Worm (Caenorhabditis elegans): ENCODE results near the gene F46C5.1.

The F46C5.1 gene

ce11 chrII:8789828-8790558 lies 31.0 kb downstream of the F46C5.1 start, which contains the start of gene F07H5.13:
TSS of gene F07H5.13 (plus strand) at chrII:8790557.
- TF ChIP-seq lin-40 (tag; optimal IDR thresholded peaks at IDR 0.05): peak; percentile 57
- TF ChIP-seq F39B2.1 (GFP tag; IDR thresholded peaks at IDR 0.05): no peak
- TF ChIP-seq tbp1 (GFP tag; optimal IDR thresholded peaks at IDR 0.05): peak; percentile 0
- peak; percentile 60 for TF ChIP-seq chd-7 (tag; optimal IDR thresholded peaks at IDR 0.05)
- TF ChIP-seq ztf-18 (tag; optimal IDR thresholded peaks at IDR 0.05): no peak
- TF ChIP-seq nfyb-1 (GFP tag; IDR thresholded peaks at IDR 0.05): peak; percentile 55
- no peak for TF ChIP-seq egrh-3 (GFP tag; IDR thresholded peaks at IDR 0.05)
- TF ChIP-seq nhr-179 (tag; optimal IDR thresholded peaks at IDR 0.05): no peak
- peak; percentile 11 for TF ChIP-seq ztf-3 (GFP tag; optimal IDR thresholded peaks at IDR 0.05)
- TF ChIP-seq egl-18 (GFP tag; IDR thresholded peaks at IDR 0.05): no peak
- no peak for TF ChIP-seq efl-1 (GFP tag; optimal IDR thresholded peaks at IDR 0.05)
- no peak for TF ChIP-seq T07F8.4 (tag; optimal IDR thresholded peaks at IDR 0.05)
- no peak for TF ChIP-seq ccch-3 (GFP tag; optimal IDR thresholded peaks at IDR 0.05)
- TF ChIP-seq ztf-26 (tag; optimal IDR thresholded peaks at IDR 0.05): peak; percentile 41
- TF ChIP-seq snpc-3.4 (tag; optimal IDR thresholded peaks at IDR 0.05): no peak
- peak; percentile 43; the same call in 1 of the 2 replicates for TF ChIP-seq pbrm-1 (GFP tag; IDR thresholded peaks at IDR 0.05)
- no peak for TF ChIP-seq mel-28 (tag; optimal IDR thresholded peaks at IDR 0.05; ENCODE audit: borderline replicate concordance)
- no peak for TF ChIP-seq ceh-100 (GFP tag; IDR thresholded peaks at IDR 0.05)
- TF ChIP-seq ama-1 (optimal IDR thresholded peaks at IDR 0.05): peak; percentile 74
- no peak for TF ChIP-seq ama-1 (GFP tag; optimal IDR thresholded peaks at IDR 0.05)
- TF ChIP-seq madf-10 (tag; optimal IDR thresholded peaks at IDR 0.05): peak; percentile 33
- TF ChIP-seq B0261.1 (tag; optimal IDR thresholded peaks at IDR 0.05): no peak
- no peak for TF ChIP-seq hsf-1 (GFP tag; IDR thresholded peaks at IDR 0.05)
- no peak for TF ChIP-seq nhr-27 (tag; optimal IDR thresholded peaks at IDR 0.05)
- no peak for TF ChIP-seq lin-26 (GFP tag; IDR thresholded peaks at IDR 0.05)
- no peak for TF ChIP-seq ztf-25 (GFP tag; IDR thresholded peaks at IDR 0.05)
- peak; percentile 41 for TF ChIP-seq atf-7 (tag; optimal IDR thresholded peaks at IDR 0.05)
- no peak for TF ChIP-seq ceh-40 (GFP tag; IDR thresholded peaks at IDR 0.05)
- TF ChIP-seq lin-35 (GFP tag; optimal IDR thresholded peaks at IDR 0.05): peak in 1 of 3 experiments; percentile 50
- peak; percentile 21; the same call in 1 of the 2 replicates for TF ChIP-seq rcor-1 (GFP tag; IDR thresholded peaks at IDR 0.05)
- peak; percentile 88 for TF ChIP-seq repo-1 (tag; optimal IDR thresholded peaks at IDR 0.05)
- peak; percentile 22 for TF ChIP-seq tlf-1 (GFP tag; optimal IDR thresholded peaks at IDR 0.05)
- TF ChIP-seq ZK185.1 (tag; optimal IDR thresholded peaks at IDR 0.05; ENCODE audit: poor library complexity, severe bottlenecking): no peak
- TF ChIP-seq somi-1 (GFP tag; optimal IDR thresholded peaks at IDR 0.05): peak; percentile 43
- no peak for TF ChIP-seq hmg-20 (GFP tag; IDR thresholded peaks at IDR 0.05)
- TF ChIP-seq dpl-1 (GFP tag; optimal IDR thresholded peaks at IDR 0.05): no peak
- no peak for TF ChIP-seq hlh-12 (tag; optimal IDR thresholded peaks at IDR 0.05)
- TF ChIP-seq bed-1 (GFP tag; IDR thresholded peaks at IDR 0.05): no peak
- TF ChIP-seq bed-2 (GFP tag; IDR thresholded peaks at IDR 0.05): no peak
- peak; percentile 15 for TF ChIP-seq zim-3 (tag; optimal IDR thresholded peaks at IDR 0.05)
- no peak for TF ChIP-seq nhr-120 (GFP tag; IDR thresholded peaks at IDR 0.05)
- TF ChIP-seq snpc-1.1 (tag; optimal IDR thresholded peaks at IDR 0.05; ENCODE audit: insufficient read depth): no peak
- TF ChIP-seq madf-8 (GFP tag; conservative IDR thresholded peaks at IDR 0.05): no peak
- TF ChIP-seq F23B12.7 (tag; optimal IDR thresholded peaks at IDR 0.05; ENCODE audit: insufficient read depth): no peak
- no peak for TF ChIP-seq Y53F4B.3 (GFP tag; IDR thresholded peaks at IDR 0.05)
- TF ChIP-seq F52B5.7 (tag; optimal IDR thresholded peaks at IDR 0.05): peak; percentile 5
- TF ChIP-seq snpc-4 (GFP tag; optimal IDR thresholded peaks at IDR 0.05): peak; percentile 13
- peak in 1 of 4 experiments; percentile 21 for TF ChIP-seq snpc-4 (tag; optimal IDR thresholded peaks at IDR 0.05)

Data from whole organism, young adult.